Fruit fly (Drosophila melanogaster): ENCODE measurements around the gene Nup58.

The Nup58 gene

dm6 chr3R:19644901-19645204 is at the start of gene Nup58:
Nup58 (plus strand) TSS chr3R:19645026.
- no peak for TF ChIP-seq noc (tag; optimal IDR thresholded peaks at IDR 0.05)

dm6 chr3R:19598855-19599254 is 46.0 kb upstream of the Nup58 start, which contains the start of gene Cpr92A:
Cpr92A (minus strand) TSS chr3R:19598955.
- TF ChIP-seq noc (tag; optimal IDR thresholded peaks at IDR 0.05): no peak

- TF ChIP-seq noc (tag; optimal IDR thresholded peaks at IDR 0.05): no peak
These were observed 44.5 kb upstream of the Nup58 start, which contains the start of gene CG7333 for dm6 chr3R:19600335-19600734. CG7333 (plus strand) TSS chr3R:19600635.

DNA sequence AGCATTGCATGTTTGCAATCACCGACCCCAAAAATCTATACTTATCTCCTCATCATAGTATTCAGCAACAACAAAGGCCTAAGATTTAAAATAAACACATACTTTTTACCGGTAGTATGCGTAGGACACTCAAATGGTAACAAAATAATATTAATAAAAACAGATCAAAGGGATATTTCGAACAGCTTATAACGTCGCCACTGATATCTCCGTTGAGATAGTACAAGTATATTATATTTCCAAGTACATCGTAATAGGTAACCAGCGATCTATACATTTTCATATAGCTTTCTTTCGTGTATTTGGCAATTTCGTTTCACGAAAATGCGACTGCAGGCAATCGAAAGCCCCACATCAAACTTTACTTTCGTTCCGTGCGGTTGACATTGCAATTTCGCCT is 41.8 kb upstream of the Nup58 start, which contains the start of gene CG7342:
Gene CG7342 (plus strand): TSS at position 380 of the 400 bp plus-strand sequence.
- no peak for TF ChIP-seq noc (tag; optimal IDR thresholded peaks at IDR 0.05)

dm6 chr3R:19606954-19607353 is 37.9 kb upstream of the Nup58 start, which contains the start of gene CG17751:
CG17751 (plus strand) TSS chr3R:19607254.
- no peak for TF ChIP-seq noc (tag; optimal IDR thresholded peaks at IDR 0.05)

dm6 chr3R:19609925-19610324 is 34.9 kb upstream of the Nup58 start, which contains the start of gene CG17752:
CG17752 (plus strand) TSS chr3R:19610225.
- TF ChIP-seq noc (tag; optimal IDR thresholded peaks at IDR 0.05): no peak

dm6 chr3R:19612908-19613431 is 31.9 kb upstream of the Nup58 start, which contains the start of gene CG16727:
CG16727 (plus strand) TSS chr3R:19613381.
- TF ChIP-seq noc (tag; optimal IDR thresholded peaks at IDR 0.05): peak; percentile 73

dm6 chr3R:19619908-19620307 is 24.9 kb upstream of the Nup58 start:
- TF ChIP-seq noc (tag; optimal IDR thresholded peaks at IDR 0.05): no peak

DNA sequence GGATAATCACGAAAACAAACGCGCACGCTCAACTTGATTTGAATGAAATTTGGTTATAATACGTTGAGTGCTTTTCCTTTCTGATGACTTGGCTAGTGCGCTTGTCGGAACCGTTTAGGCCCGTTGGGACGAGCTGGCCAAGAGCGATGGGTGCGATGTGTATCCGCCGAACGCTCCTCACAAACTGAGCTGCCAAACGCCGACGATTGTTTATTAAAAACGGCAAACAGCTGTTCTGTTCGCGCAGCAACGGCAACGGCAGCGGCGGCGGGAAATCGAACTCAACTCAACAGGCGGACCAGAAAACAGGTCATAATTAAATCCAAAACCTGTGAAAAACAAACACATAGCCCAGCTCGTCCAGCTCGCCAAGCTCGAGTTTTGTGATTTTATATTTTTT is 23.9 kb upstream of the Nup58 start:
- TF ChIP-seq noc (tag; optimal IDR thresholded peaks at IDR 0.05): no peak

DNA sequence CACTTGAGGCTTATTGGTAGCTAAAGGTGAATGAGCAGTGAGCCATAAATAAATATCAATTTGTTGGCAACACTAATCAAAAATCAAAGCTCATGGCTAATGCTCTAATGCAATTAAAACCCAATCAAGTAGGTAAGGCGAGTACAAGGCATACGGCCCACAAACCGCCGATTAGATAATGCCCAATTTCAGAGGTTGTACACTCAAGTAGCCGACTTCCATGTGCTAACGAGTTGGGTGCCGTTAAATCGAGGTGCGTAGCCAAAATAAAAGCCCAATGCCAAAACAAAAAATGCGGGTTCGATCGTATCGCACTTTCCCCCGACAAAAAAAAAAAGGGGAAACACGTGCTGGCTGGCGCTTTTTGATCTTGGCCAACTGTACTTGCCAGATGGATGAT is 22.8 kb upstream of the Nup58 start:
- TF ChIP-seq noc (tag; optimal IDR thresholded peaks at IDR 0.05): peak; percentile 59

DNA sequence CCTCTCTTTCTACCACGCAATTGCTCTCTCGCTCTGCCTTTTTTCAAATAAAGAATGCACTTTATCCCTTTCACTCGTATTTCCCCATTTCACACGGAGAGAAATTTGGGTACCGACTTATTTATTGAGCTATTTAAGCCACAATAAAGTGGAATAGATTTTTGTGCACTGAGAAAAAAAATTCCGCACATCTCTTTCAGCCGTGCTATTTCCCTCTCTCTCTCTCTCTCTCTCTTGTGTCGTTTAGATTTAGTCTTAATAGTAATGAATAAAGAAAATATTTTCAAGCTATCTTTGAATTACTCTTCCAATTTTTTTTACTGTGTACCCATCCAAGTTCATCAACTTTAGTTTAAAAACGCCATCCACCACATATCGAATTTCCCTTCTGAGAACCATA is 21.2 kb upstream of the Nup58 start:
- peak; percentile 6 for TF ChIP-seq noc (tag; optimal IDR thresholded peaks at IDR 0.05)

DNA sequence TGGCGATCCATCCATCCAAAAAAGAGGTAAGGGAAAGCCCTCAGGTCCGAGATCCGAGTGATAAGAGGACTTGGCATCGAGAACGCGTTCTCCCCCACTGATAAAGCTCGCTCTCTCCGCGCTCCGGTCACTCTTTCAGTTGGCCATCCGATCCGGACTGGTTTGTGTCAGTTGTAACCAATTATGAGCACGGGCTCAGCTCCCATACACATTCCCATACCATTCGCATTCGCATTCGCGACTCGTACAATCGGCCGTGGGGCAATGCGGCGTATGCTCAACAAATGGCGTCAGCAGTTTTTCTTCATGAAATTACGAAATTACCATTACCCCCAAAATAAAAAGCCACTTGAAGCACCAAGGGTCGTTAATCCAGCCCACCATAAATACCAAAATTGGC is 20.3 kb upstream of the Nup58 start:
- TF ChIP-seq noc (tag; optimal IDR thresholded peaks at IDR 0.05): no peak

- TF ChIP-seq noc (tag; optimal IDR thresholded peaks at IDR 0.05): peak; percentile 19
These were observed 19.3 kb upstream of the Nup58 start for dm6 chr3R:19625300-19626230.

DNA sequence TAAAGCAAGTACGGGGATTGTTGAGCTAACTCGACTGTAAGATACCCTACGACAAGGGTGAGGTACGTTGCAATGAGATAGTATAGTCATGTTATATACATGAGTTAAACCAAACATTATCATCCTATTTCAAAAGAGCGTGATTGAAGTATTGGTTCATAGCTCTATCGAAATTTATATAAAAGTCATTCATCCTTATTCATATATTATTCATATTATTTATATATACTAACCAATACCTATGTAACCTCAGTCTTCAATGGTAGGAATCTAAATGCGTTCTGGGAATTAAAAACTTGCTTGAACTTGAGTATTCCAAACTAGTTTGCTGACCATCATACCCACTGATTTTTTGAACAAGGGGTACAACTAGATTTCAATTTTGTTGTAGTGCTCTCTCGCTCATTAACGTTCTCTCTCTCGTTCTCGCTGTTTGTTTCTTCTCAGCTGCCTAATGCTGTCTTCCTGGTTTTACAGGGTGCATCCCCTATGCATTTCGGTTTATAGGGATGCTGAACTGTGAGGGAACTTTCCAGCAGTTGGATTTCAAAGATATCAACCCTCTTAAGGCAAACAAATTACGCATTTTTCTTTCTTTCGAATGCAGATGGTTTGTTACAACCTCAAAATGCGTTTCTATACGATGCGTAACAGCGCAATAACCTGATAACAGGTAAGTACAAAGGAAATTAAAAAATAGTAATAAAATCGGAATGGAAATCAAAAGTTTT is 16.9 kb upstream of the Nup58 start:
- peak; percentile 52 for TF ChIP-seq noc (tag; optimal IDR thresholded peaks at IDR 0.05)

- no peak for TF ChIP-seq noc (tag; optimal IDR thresholded peaks at IDR 0.05)
These were observed 12.1 kb upstream of the Nup58 start, which contains the start of gene CG6231 for dm6 chr3R:19632685-19633116. CG6231 (minus strand) TSS chr3R:19632718.

DNA sequence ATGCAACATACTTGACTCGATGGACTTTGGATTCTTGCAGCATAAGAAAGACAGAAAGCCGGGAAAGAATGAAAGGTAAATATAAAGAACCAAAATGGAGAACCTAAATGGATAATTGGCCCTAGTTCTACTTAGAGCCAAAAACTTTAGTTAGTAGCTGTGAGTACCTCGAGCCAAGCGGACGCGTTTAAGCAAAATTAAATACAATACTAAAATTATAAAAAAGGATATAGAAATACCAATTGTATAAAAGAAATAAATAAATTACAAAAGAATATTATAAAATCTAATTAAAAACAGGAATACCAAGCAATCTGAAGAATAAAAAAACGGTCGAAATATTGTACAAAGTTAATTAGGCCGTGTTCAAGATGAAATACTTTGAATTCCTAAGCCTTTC is 10.2 kb upstream of the Nup58 start, which contains the start of gene CG34138:
Gene CG34138 (plus strand): TSS at position 301 of the 400 bp plus-strand sequence.
- no peak for TF ChIP-seq noc (tag; optimal IDR thresholded peaks at IDR 0.05)

All from whole organism, larva.